Worm (Caenorhabditis elegans) whole organism, L3 larva: ENCODE results near the gene best-12.

Source experiments
- R02D3.7 ChIP-seq: fragments of 150-350 bp; optimal IDR thresholded peaks from 2 replicates; lab custom pipeline; 2014; ENCODE audit warnings: missing biosample characterization, missing genetic modification characterization
- ceh-16 ChIP-seq: sonication (generic microtip); optimal IDR thresholded peaks from 2 replicates; lab custom pipeline; 2017; ENCODE audit warnings: missing biosample characterization, missing genetic modification characterization
- ceh-82 ChIP-seq: fragments of 150-350 bp; optimal IDR thresholded peaks from 2 replicates; lab custom pipeline; 2014; ENCODE audit warnings: missing biosample characterization, missing genetic modification characterization
- elt-1 ChIP-seq: fragments of 150-350 bp; optimal IDR thresholded peaks from 2 replicates; lab custom pipeline; 2014; ENCODE audit warnings: missing biosample characterization, missing genetic modification characterization
- elt-2 ChIP-seq: sonication (generic microtip); optimal IDR thresholded peaks from 2 replicates; lab custom pipeline; 2016; ENCODE audit warnings: missing genetic modification reagents, mild to moderate bottlenecking, missing genetic modification characterization, missing compliant biosample characterization
- eor-1 ChIP-seq, 2 experiments: fragments of 150-350 bp; optimal IDR thresholded peaks; 2 replicates each; lab custom pipeline; 2014 to 2018; ENCODE audit warnings: missing biosample characterization in 2 of 2, missing genetic modification characterization in 2 of 2
- hmg-11 ChIP-seq: sonication (generic microtip); optimal IDR thresholded peaks from 2 replicates; lab custom pipeline; 2016; ENCODE audit warnings: missing genetic modification characterization, missing compliant biosample characterization
- lsy-12 ChIP-seq: sonication (generic microtip); optimal IDR thresholded peaks from 2 replicates; lab custom pipeline; 2016; ENCODE audit warnings: mild to moderate bottlenecking, missing genetic modification characterization, missing compliant biosample characterization
- nfya-1 ChIP-seq: sonication (generic microtip); optimal IDR thresholded peaks from 2 replicates; lab custom pipeline; 2017; ENCODE audit warnings: missing genetic modification characterization, mild to moderate bottlenecking, missing compliant biosample characterization, antibody characterized with exemption, moderate library complexity; ENCODE audit not compliant: insufficient read depth
- nhr-11 ChIP-seq: fragments of 150-350 bp; optimal IDR thresholded peaks from 2 replicates; lab custom pipeline; 2014; ENCODE audit warnings: missing biosample characterization, missing genetic modification characterization
- nhr-23 ChIP-seq: fragments of 150-350 bp; optimal IDR thresholded peaks from 2 replicates; lab custom pipeline; 2014; ENCODE audit warnings: missing biosample characterization, missing genetic modification reagents, missing genetic modification characterization
- nhr-237 ChIP-seq: fragments of 150-350 bp; optimal IDR thresholded peaks from 2 replicates; lab custom pipeline; 2014; ENCODE audit warnings: missing biosample characterization, missing genetic modification characterization
- nhr-25 ChIP-seq: sonication (generic microtip); optimal IDR thresholded peaks from 2 replicates; lab custom pipeline; 2017; ENCODE audit warnings: missing biosample characterization, missing genetic modification characterization
- nhr-67 ChIP-seq: fragments of 150-350 bp; optimal IDR thresholded peaks from 2 replicates; lab custom pipeline; 2014; ENCODE audit warnings: missing biosample characterization, missing genetic modification characterization
- nhr-77 ChIP-seq: fragments of 150-350 bp; optimal IDR thresholded peaks from 2 replicates; lab custom pipeline; 2014; ENCODE audit warnings: missing biosample characterization, missing genetic modification characterization
- pha-4 ChIP-seq: fragments of 150-350 bp; optimal IDR thresholded peaks from 2 replicates; lab custom pipeline; 2014; ENCODE audit warnings: missing biosample characterization, missing genetic modification reagents, missing genetic modification characterization
- pqm-1 ChIP-seq: fragments of 150-350 bp; optimal IDR thresholded peaks from 2 replicates; lab custom pipeline; 2017; ENCODE audit warnings: missing biosample characterization, missing genetic modification characterization, inconsistent platforms
- sea-2 ChIP-seq: fragments of 150-350 bp; sonication (generic microtip); optimal IDR thresholded peaks from 4 replicates; lab custom pipeline; 2014; ENCODE audit warnings: missing biosample characterization, missing genetic modification reagents, missing genetic modification characterization
- skn-1 ChIP-seq: fragments of 150-350 bp; optimal IDR thresholded peaks from 2 replicates; lab custom pipeline; 2014; ENCODE audit warnings: missing biosample characterization, missing genetic modification characterization
- snpc-4 ChIP-seq: fragments of 150-350 bp; optimal IDR thresholded peaks from 2 replicates; lab custom pipeline; 2014; ENCODE audit warnings: missing biosample characterization, missing genetic modification characterization
- tbx-2 ChIP-seq: sonication (generic microtip); optimal IDR thresholded peaks from 2 replicates; lab custom pipeline; 2016; ENCODE audit warnings: mild to moderate bottlenecking, missing genetic modification characterization, missing compliant biosample characterization
- zag-1 ChIP-seq: fragments of 150-350 bp; optimal IDR thresholded peaks from 2 replicates; lab custom pipeline; 2014; ENCODE audit warnings: missing biosample characterization, missing genetic modification characterization
- ztf-11 ChIP-seq: fragments of 150-350 bp; optimal IDR thresholded peaks from 2 replicates; lab custom pipeline; 2014; ENCODE audit warnings: missing biosample characterization, missing genetic modification characterization

The best-12 gene

DNA sequence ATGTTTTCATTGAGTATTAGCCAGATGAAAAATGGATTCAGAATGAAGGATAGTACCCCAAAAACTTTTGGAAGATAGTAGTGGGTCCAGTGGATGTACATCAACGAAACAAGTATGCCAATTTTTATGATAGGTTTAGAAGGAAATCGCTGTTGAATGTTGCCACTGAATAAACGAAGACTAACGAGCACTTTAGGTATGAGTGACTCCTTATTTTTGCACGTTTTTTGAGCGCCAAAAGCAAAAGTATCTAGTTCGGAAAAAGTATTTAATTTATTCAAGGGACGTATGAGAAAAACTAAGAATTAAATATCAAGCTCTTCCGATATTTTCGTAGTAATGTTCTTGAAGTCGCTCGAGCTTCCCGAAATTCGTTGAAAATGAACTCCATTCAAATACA, 24.6 kb downstream of the best-12 start, which contains the start of gene srj-10:
TSS of gene srj-10 (minus strand) at position 101 of the 400 bp plus-strand sequence.
- TF ChIP-seq sea-2 = no peak
- TF ChIP-seq nfya-1 (tag; lab: Kevin White, UChicago) = no peak
- no peak for TF ChIP-seq hmg-11 (tag; lab: Kevin White, UChicago)
- TF ChIP-seq ztf-11 (tag; lab: Kevin White, UChicago) = no peak
- no peak for TF ChIP-seq elt-1 (tag; lab: Kevin White, UChicago)
- no peak for TF ChIP-seq skn-1
- TF ChIP-seq nhr-23 (tag; lab: Kevin White, UChicago) = no peak
- TF ChIP-seq tbx-2 (tag; lab: Kevin White, UChicago) = no peak
- no peak for TF ChIP-seq nhr-237
- TF ChIP-seq nhr-11 (tag; lab: Kevin White, UChicago) = no peak
- no peak for TF ChIP-seq nhr-77 (tag; lab: Kevin White, UChicago)
- TF ChIP-seq lsy-12 (tag; lab: Kevin White, UChicago) = no peak
- no peak for TF ChIP-seq elt-2 (tag; lab: Kevin White, UChicago)
- no peak for TF ChIP-seq snpc-4 (tag; lab: Kevin White, UChicago)

DNA sequence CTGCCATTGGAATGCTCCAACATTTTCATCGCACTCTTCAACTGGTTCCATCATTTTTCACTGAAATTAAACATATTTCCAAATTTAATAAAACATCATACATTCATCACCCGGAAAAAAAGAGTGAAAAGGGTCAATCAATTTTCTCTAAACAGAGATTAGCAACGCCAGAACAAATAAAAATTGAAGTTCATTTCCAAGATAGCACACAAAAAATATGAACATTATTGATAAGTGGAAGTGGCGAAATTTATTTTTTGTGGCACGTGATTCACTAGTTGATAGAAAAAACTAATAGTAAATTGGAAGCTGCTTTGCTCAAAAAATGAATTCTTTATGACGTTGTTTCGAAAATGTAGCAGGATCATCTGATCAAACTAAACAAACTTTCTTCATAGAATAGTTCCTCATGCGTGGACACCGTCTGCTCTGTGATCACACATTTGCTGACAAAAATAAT, 26.0 kb downstream of the best-12 start, which contains the start of the genes F14H3.12 and srj-29:
TSS of gene F14H3.12 (minus strand) at position 74 of the 460 bp plus-strand sequence.
TSS of gene srj-29 (plus strand) at position 410 of the 460 bp plus-strand sequence.
- peak; percentile 47 for TF ChIP-seq pqm-1 (tag; lab: Kevin White, UChicago)
- no peak for TF ChIP-seq nhr-25 (tag; lab: Kevin White, UChicago)
- peak; percentile 79 for TF ChIP-seq elt-2 (tag; lab: Kevin White, UChicago)
- TF ChIP-seq, all 47 proteins: peak for 2

DNA sequence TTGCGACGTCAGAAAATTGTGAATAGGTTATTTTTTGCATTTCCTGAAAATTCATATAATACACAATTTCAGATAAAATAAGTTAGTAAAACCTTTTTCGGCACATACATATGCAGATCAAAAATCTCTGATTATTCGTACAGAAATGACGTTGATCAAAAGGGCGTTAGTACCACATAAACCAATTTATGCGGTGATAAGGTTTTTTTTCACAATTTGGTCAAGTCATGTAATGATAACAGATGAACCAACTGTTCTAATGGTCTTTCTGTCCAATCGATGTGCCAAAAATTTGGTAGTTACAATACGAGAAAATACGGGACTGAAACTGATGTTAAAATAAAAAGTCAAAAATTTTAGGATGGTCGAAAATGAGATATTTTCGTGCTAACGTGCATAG, 30.8 kb downstream of the best-12 start:
- TF ChIP-seq nhr-23 (tag; lab: Kevin White, UChicago) = no peak
- peak; percentile 74 for TF ChIP-seq pqm-1 (tag; lab: Kevin White, UChicago)
- peak; percentile 84 for TF ChIP-seq elt-2 (tag; lab: Kevin White, UChicago)
- no peak for TF ChIP-seq tbx-2 (tag; lab: Kevin White, UChicago)
- no peak for TF ChIP-seq ceh-82 (tag; lab: Kevin White, UChicago)
- TF ChIP-seq, all 47 proteins: peak for 2

DNA sequence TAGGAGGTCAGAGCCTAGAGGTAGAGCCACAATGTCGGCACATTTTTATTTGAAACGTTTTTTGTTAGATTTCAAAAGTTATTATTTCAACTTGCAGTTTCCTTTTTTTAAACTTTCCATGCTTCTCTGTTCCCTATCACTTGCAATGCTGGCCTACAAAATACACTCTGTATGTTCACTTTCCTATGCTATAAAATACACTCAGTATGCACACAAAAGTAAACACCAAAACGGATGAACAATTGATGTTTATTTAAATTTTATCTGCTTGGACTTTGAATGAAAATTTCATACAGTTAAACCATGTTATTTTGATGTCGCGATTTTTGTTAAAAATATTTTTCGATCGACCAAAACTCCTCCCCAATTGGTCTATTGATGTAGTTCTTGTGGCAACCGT, 31.4 kb downstream of the best-12 start:
- peak; percentile 44 for TF ChIP-seq pha-4 (tag; lab: Kevin White, UChicago)
- TF ChIP-seq R02D3.7 = no peak
- TF ChIP-seq pqm-1 (tag; lab: Kevin White, UChicago) = peak; percentile 68
- TF ChIP-seq elt-2 (tag; lab: Kevin White, UChicago) = peak; percentile 18

DNA sequence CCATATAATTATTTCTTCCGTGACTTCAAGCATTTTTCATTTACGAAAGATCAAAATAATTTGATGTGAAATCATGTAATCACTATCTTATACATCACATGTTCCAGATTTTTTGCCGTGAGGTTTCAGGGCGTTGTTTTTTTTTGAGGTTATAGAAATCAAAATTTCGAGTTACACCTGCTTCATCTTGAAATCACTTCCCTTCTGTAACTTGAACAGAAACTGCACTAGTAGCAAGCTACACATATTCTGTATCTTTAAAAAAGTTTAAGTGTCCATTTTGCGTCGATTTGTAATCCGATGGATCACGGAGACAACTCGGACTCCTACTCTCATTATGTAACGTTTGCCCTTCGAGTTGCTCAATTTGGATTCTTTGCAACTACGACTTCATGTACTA, 41.4 kb downstream of the best-12 start, which contains the start of gene F22B8.3:
TSS of gene F22B8.3 (plus strand) at position 301 of the 400 bp plus-strand sequence.
- TF ChIP-seq pha-4 (tag; lab: Kevin White, UChicago) (no peak), ceh-16 (tag; lab: Kevin White, UChicago) (no peak)
- TF ChIP-seq, all 47 proteins: peak for 0

DNA sequence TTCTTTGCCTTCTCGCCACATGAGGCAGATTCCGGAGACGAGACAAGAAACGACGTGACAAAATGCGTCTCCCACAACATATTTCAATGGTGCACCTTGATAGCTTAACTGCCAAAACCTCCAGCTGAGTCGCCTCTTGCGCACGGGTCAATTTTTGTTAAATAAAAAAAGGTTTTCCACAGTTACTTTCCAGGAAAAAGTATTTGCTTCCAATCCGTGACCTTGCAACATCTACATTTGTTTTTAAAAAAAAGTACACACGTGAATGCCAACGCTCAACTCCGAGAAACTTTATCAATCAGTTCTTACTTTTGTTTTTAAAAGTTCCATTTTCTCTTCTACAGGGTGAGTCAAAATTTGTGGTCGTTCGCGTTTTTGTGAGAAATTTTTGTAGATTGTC, 45.0 kb downstream of the best-12 start, which contains the start of gene F22B8.7:
TSS of gene F22B8.7 (plus strand) at position 301 of the 400 bp plus-strand sequence.
- no peak for TF ChIP-seq nhr-67 (tag; lab: Kevin White, UChicago)

DNA sequence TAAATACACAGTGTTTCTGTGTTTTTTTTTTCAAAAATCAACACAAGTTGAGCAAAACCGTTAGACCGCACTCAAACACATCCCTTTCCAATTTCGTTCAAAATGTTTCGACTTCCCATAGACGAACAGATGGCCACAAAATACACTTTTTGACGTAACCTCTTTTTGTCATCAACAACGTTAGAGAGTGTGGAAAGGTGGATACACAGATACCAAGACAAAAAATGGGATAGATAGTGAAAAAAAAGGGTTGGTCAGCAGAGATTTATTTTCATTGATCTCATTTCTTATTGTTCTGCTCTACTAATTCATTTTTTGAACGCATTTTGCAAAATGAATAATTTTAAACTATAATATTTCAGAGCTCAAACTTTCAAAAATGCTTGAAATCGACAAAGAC, 45.6 kb downstream of the best-12 start:
- TF ChIP-seq elt-2 (tag; lab: Kevin White, UChicago) (peak; percentile 12), pqm-1 (tag; lab: Kevin White, UChicago) (peak; percentile 19), hmg-11 (tag; lab: Kevin White, UChicago) (no peak)

DNA sequence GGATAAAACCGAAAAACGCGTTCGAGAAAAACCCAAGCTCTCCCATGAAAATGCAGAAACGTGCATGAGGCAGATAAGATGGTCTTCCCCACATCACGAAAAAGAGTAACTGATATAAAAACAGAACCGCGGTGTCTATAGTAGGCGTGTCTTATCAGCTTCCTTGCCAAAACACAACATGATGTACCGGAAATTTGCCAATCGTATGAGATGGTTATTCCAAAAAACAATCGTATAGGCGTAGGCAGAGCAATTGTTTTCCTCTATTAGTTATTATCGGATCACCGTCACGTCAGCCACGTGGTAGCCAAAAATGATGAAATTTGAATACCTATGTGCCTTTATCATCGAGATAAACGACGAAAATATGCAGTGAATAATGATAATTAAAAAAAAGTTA, 50.2 kb downstream of the best-12 start, which contains the start of gene str-7:
TSS of gene str-7 (minus strand) at position 101 of the 400 bp plus-strand sequence.
- TF ChIP-seq nhr-23 (tag; lab: Kevin White, UChicago) = no peak
- TF ChIP-seq pqm-1 (tag; lab: Kevin White, UChicago) = peak; percentile 2
- TF ChIP-seq zag-1 (tag; lab: Kevin White, UChicago) = no peak
- no peak for TF ChIP-seq eor-1 (tag; optimal IDR thresholded peaks at IDR 0.05; lab: Kevin White, UChicago)
